Fruit fly (Drosophila melanogaster) whole organism, embryonic: Measurements from ENCODE around the gene Pde6.

Source experiments
- Blimp-1 ChIP-seq: fragments of 200-800 bp; sonication (Bioruptor generic); optimal IDR thresholded peaks from 3 replicates; lab custom pipeline; 2018; ENCODE audit warnings: missing biosample characterization, missing genetic modification characterization, mild to moderate bottlenecking, moderate library complexity, missing genetic modification reagents
- Bteb2 ChIP-seq: fragments of 200-800 bp; sonication (Bioruptor generic); optimal IDR thresholded peaks from 2 replicates; lab custom pipeline; 2016; ENCODE audit warnings: missing biosample characterization, missing genetic modification characterization
- CG11504 ChIP-seq: fragments of 200-800 bp; sonication (Bioruptor generic); optimal IDR thresholded peaks from 3 replicates; lab custom pipeline; 2019; ENCODE audit warnings: missing biosample characterization, mild to moderate bottlenecking, missing genetic modification characterization, moderate library complexity
- CG12155 ChIP-seq: fragments of 200-800 bp; sonication (Bioruptor generic); optimal IDR thresholded peaks from 3 replicates; lab custom pipeline; 2016; ENCODE audit warnings: missing biosample characterization, missing genetic modification characterization
- CG14014 ChIP-seq: fragments of 200-800 bp; sonication (Bioruptor generic); IDR thresholded peaks from 2 replicates; pipeline ENCODE4 v1.3.6; 2022; ENCODE audit warnings: missing biosample characterization, missing genetic modification characterization
- CG1529 ChIP-seq: fragments of 200-800 bp; sonication (Bioruptor generic); optimal IDR thresholded peaks from 3 replicates; lab custom pipeline; 2018; ENCODE audit warnings: missing biosample characterization, missing genetic modification characterization
- CG15479 ChIP-seq: fragments of 200-800 bp; sonication (Bioruptor generic); optimal IDR thresholded peaks from 3 replicates; lab custom pipeline; 2019; ENCODE audit warnings: missing biosample characterization, mild to moderate bottlenecking, missing genetic modification characterization, moderate library complexity
- CG15514 ChIP-seq: fragments of 200-800 bp; sonication (Bioruptor generic); optimal IDR thresholded peaks from 3 replicates; lab custom pipeline; 2017; ENCODE audit warnings: missing biosample characterization, missing genetic modification characterization, mild to moderate bottlenecking, moderate library complexity, missing genetic modification reagents
- CG15601 ChIP-seq: fragments of 200-800 bp; sonication (Bioruptor generic); optimal IDR thresholded peaks from 3 replicates; lab custom pipeline; 2019; ENCODE audit warnings: missing biosample characterization, mild to moderate bottlenecking, missing genetic modification characterization, moderate library complexity
- CG16779 ChIP-seq: fragments of 200-800 bp; sonication (Bioruptor generic); IDR thresholded peaks from 2 replicates; pipeline ENCODE4 v1.3.6; 2022; ENCODE audit warnings: missing biosample characterization, missing genetic modification characterization
- CG2120 ChIP-seq: fragments of 200-800 bp; sonication (Bioruptor generic); optimal IDR thresholded peaks from 3 replicates; lab custom pipeline; 2016; ENCODE audit warnings: missing biosample characterization, missing genetic modification characterization
- CG2712 ChIP-seq: fragments of 200-800 bp; optimal IDR thresholded peaks from 3 replicates; lab custom pipeline; 2019; ENCODE audit warnings: missing biosample characterization, mild to moderate bottlenecking, missing genetic modification characterization, moderate library complexity
- CG30020 ChIP-seq: fragments of 200-800 bp; optimal IDR thresholded peaks from 2 replicates; lab custom pipeline; 2019; ENCODE audit warnings: missing biosample characterization, mild to moderate bottlenecking, missing genetic modification characterization, moderate library complexity
- CG4707 ChIP-seq: fragments of 200-800 bp; sonication (Bioruptor generic); optimal IDR thresholded peaks from 2 replicates; lab custom pipeline; 2018; ENCODE audit warnings: missing biosample characterization, mild to moderate bottlenecking, missing genetic modification characterization, moderate library complexity
- CG9727 ChIP-seq: fragments of 200-800 bp; sonication (Bioruptor generic); optimal IDR thresholded peaks from 3 replicates; lab custom pipeline; 2017; ENCODE audit warnings: missing biosample characterization, mild to moderate bottlenecking, missing genetic modification characterization
- Dip2 ChIP-seq: fragments of 200-800 bp; sonication (Bioruptor generic); IDR thresholded peaks from 2 replicates; pipeline ENCODE4 v1.3.6; 2022; ENCODE audit warnings: missing biosample characterization, missing genetic modification characterization
- E2f2 ChIP-seq: fragments of 200-800 bp; sonication (Bioruptor generic); IDR thresholded peaks from 2 replicates; pipeline ENCODE4 v1.3.6; 2022; ENCODE audit warnings: missing biosample characterization, missing genetic modification characterization
- Eip74EF ChIP-seq, 2 experiments: fragments of 200-800 bp in 1 of 2; fragments of >200 bp in 1 of 2; sonication (Bioruptor generic) in 1 of 2; optimal IDR thresholded peaks; 2 replicates each; lab custom pipeline; 2017 to 2019; ENCODE audit warnings: missing biosample characterization in 2 of 2, missing genetic modification characterization in 2 of 2, mild to moderate bottlenecking in 1 of 2, moderate library complexity in 1 of 2
- Ets97D ChIP-seq: fragments of 200-800 bp; sonication (Bioruptor generic); optimal IDR thresholded peaks from 3 replicates; lab custom pipeline; 2016; ENCODE audit warnings: missing biosample characterization, missing genetic modification characterization
- Gsc ChIP-seq: fragments of 200-800 bp; sonication (Bioruptor generic); IDR thresholded peaks from 2 replicates; pipeline ENCODE4 v1.3.6; 2022; ENCODE audit warnings: missing biosample characterization, missing genetic modification characterization
- HLH3B ChIP-seq: fragments of 200-800 bp; sonication (Bioruptor generic); IDR thresholded peaks from 2 replicates; pipeline ENCODE4 v1.3.6; 2022; ENCODE audit warnings: missing biosample characterization, missing genetic modification characterization
- HLH4C ChIP-seq: fragments of 200-800 bp; sonication (Bioruptor generic); IDR thresholded peaks from 3 replicates; pipeline ENCODE4 v1.3.6; 2022; ENCODE audit warnings: missing biosample characterization, missing genetic modification characterization; ENCODE audit not compliant: partially characterized antibody
- Lpt ChIP-seq: fragments of >200 bp; optimal IDR thresholded peaks from 2 replicates; lab custom pipeline; 2018; ENCODE audit warnings: missing biosample characterization, missing genetic modification characterization
- Mrtf ChIP-seq: fragments of 200-800 bp; sonication (Bioruptor generic); IDR thresholded peaks from 3 replicates; pipeline ENCODE4 v1.3.6; 2022; ENCODE audit warnings: missing biosample characterization, missing genetic modification characterization
- YL-1 ChIP-seq: fragments of 200-800 bp; sonication (Bioruptor generic); optimal IDR thresholded peaks from 3 replicates; lab custom pipeline; 2017; ENCODE audit warnings: missing biosample characterization, mild to moderate bottlenecking, missing genetic modification characterization
- bowl ChIP-seq: fragments of 200-800 bp; sonication (Bioruptor generic); IDR thresholded peaks from 2 replicates; pipeline ENCODE4 v1.3.6; 2022; ENCODE audit warnings: missing biosample characterization, missing genetic modification characterization
- cad ChIP-seq: fragments of >200 bp; optimal IDR thresholded peaks from 2 replicates; lab custom pipeline; 2017; ENCODE audit warnings: missing biosample characterization, missing genetic modification characterization
- cato ChIP-seq: fragments of 200-800 bp; sonication (Bioruptor generic); optimal IDR thresholded peaks from 2 replicates; lab custom pipeline; 2016; ENCODE audit warnings: missing biosample characterization, missing genetic modification characterization, borderline replicate concordance
- cwo ChIP-seq: fragments of 200-800 bp; sonication (Bioruptor generic); optimal IDR thresholded peaks from 3 replicates; lab custom pipeline; 2017; ENCODE audit warnings: missing biosample characterization, missing genetic modification characterization, mild to moderate bottlenecking, moderate library complexity, missing genetic modification reagents
- gfzf ChIP-seq: fragments of 200-800 bp; sonication (Bioruptor generic); optimal IDR thresholded peaks from 2 replicates; lab custom pipeline; 2016; ENCODE audit warnings: missing biosample characterization, mild to moderate bottlenecking, missing genetic modification characterization, moderate library complexity
- grn ChIP-seq: fragments of 200-800 bp; sonication (Bioruptor generic); optimal IDR thresholded peaks from 3 replicates; lab custom pipeline; 2017; ENCODE audit warnings: missing biosample characterization, missing genetic modification characterization
- gsb-n ChIP-seq: fragments of 200-800 bp; sonication (Bioruptor generic); optimal IDR thresholded peaks from 3 replicates; lab custom pipeline; 2018; ENCODE audit warnings: missing biosample characterization, mild to moderate bottlenecking, missing genetic modification characterization
- ham ChIP-seq: fragments of 200-800 bp; sonication (Bioruptor generic); IDR thresholded peaks from 2 replicates; pipeline ENCODE4 v1.3.6; 2022; ENCODE audit warnings: missing biosample characterization, missing genetic modification characterization
- inv ChIP-seq: fragments of 200-800 bp; sonication (Bioruptor generic); IDR thresholded peaks from 2 replicates; pipeline ENCODE4 v1.3.6; 2022; ENCODE audit warnings: missing biosample characterization, missing genetic modification characterization; ENCODE audit not compliant: partially characterized antibody
- kah ChIP-seq: fragments of 200-800 bp; sonication (Bioruptor generic); optimal IDR thresholded peaks from 2 replicates; lab custom pipeline; 2018; ENCODE audit warnings: missing biosample characterization, mild to moderate bottlenecking, missing genetic modification characterization
- klu ChIP-seq: fragments of 200-800 bp; sonication (Bioruptor generic); IDR thresholded peaks from 2 replicates; pipeline ENCODE4 v1.3.6; 2022; ENCODE audit warnings: missing biosample characterization, missing genetic modification characterization
- lbe ChIP-seq: fragments of 200-800 bp; sonication (Bioruptor generic); optimal IDR thresholded peaks from 2 replicates; lab custom pipeline; 2016; ENCODE audit warnings: missing biosample characterization, mild to moderate bottlenecking, missing genetic modification characterization
- otp ChIP-seq: fragments of 200-800 bp; sonication (Bioruptor generic); IDR thresholded peaks from 3 replicates; pipeline ENCODE4, ENCODE4 v1.3.6; 2022; ENCODE audit warnings: missing biosample characterization, missing genetic modification characterization
- pho ChIP-seq: fragments of 200-800 bp; sonication (Bioruptor generic); optimal IDR thresholded peaks from 2 replicates; lab custom pipeline; 2016; ENCODE audit warnings: missing biosample characterization, missing genetic modification characterization
- psq ChIP-seq: fragments of 200-800 bp; sonication (Bioruptor generic); optimal IDR thresholded peaks from 2 replicates; lab custom pipeline; 2017; ENCODE audit warnings: missing biosample characterization, missing genetic modification characterization
- row ChIP-seq: fragments of 200-800 bp; sonication (Bioruptor generic); IDR thresholded peaks from 3 replicates; pipeline ENCODE4 v1.3.6; 2022; ENCODE audit warnings: missing biosample characterization, missing genetic modification characterization
- sens-2 ChIP-seq: fragments of 200-800 bp; sonication (Bioruptor generic); IDR thresholded peaks from 2 replicates; pipeline ENCODE4 v1.3.6; 2022; ENCODE audit warnings: missing biosample characterization, missing genetic modification characterization
- sob ChIP-seq: fragments of 200-800 bp; sonication (Bioruptor generic); IDR thresholded peaks from 2 replicates; pipeline ENCODE4 v1.3.6; 2022; ENCODE audit warnings: missing biosample characterization, missing genetic modification characterization
- tio ChIP-seq: fragments of 200-800 bp; sonication (Bioruptor generic); optimal IDR thresholded peaks from 2 replicates; lab custom pipeline; 2017; ENCODE audit warnings: missing biosample characterization, missing genetic modification characterization, inconsistent platforms
- unpg ChIP-seq: fragments of 200-800 bp; sonication (Bioruptor generic); optimal IDR thresholded peaks from 3 replicates; lab custom pipeline; 2018; ENCODE audit warnings: missing biosample characterization, mild to moderate bottlenecking, missing genetic modification characterization, moderate library complexity
- usp ChIP-seq: fragments of >200 bp; optimal IDR thresholded peaks from 2 replicates; lab custom pipeline; 2017; ENCODE audit warnings: missing biosample characterization, missing genetic modification characterization
- wdn ChIP-seq: fragments of 200-800 bp; sonication (Bioruptor generic); IDR thresholded peaks from 2 replicates; pipeline ENCODE4 v1.3.6; 2022; ENCODE audit warnings: missing biosample characterization, missing genetic modification characterization
- z ChIP-seq: fragments of 200-800 bp; sonication (Bioruptor generic); IDR thresholded peaks from 3 replicates; pipeline ENCODE4 v1.3.6; 2022; ENCODE audit warnings: missing biosample characterization, missing genetic modification characterization
- zfh1 ChIP-seq: fragments of 200-800 bp; sonication (Bioruptor generic); IDR thresholded peaks from 3 replicates; pipeline ENCODE4 v1.3.6; 2022; ENCODE audit warnings: missing biosample characterization, missing genetic modification characterization

The Pde6 gene

dm6 chr3R:14590753-14591535, 32.8 kb upstream of the Pde6 start (continued):
- no peak for TF ChIP-seq lbe (GFP tag; lab: Kevin White, UChicago)
- TF ChIP-seq sens-2 (GFP tag; lab: Robert Waterston, UW): peak; percentile 61
- TF ChIP-seq YL-1 (GFP tag; lab: Kevin White, UChicago): peak; percentile 64
- TF ChIP-seq ham (GFP tag; lab: Robert Waterston, UW): no peak
- TF ChIP-seq usp (GFP tag; lab: Kevin White, UChicago): no peak
- TF ChIP-seq CG4707 (GFP tag; lab: Kevin White, UChicago): peak; percentile 57
- peak; percentile 83 for TF ChIP-seq CG1529 (GFP tag; lab: Kevin White, UChicago)
- TF ChIP-seq gsb-n (tag; lab: Kevin White, UChicago): peak; percentile 97
- peak; percentile 90 for TF ChIP-seq Blimp-1 (GFP tag; lab: Kevin White, UChicago)
- TF ChIP-seq Bteb2 (GFP tag; lab: Kevin White, UChicago): no peak
- no peak for TF ChIP-seq HLH4C (GFP tag; lab: Robert Waterston, UW)
- TF ChIP-seq HLH3B: peak; percentile 72; the same call in 1 of the 2 replicates
- TF ChIP-seq cwo (GFP tag; lab: Kevin White, UChicago): peak; percentile 38
- peak; percentile 73 for TF ChIP-seq CG30020
- peak; percentile 97 for TF ChIP-seq CG9727 (GFP tag; lab: Kevin White, UChicago)
- TF ChIP-seq CG15514 (GFP tag; lab: Kevin White, UChicago): no peak
- peak; percentile 88 for TF ChIP-seq unpg (GFP tag; lab: Kevin White, UChicago)
- TF ChIP-seq CG2120 (GFP tag; lab: Kevin White, UChicago): no peak
- peak; percentile 73 for TF ChIP-seq cato (GFP tag; lab: Kevin White, UChicago)
- peak in 1 of 2 experiments; percentile 73 for TF ChIP-seq Eip74EF (GFP tag; optimal IDR thresholded peaks at IDR 0.05; lab: Kevin White, UChicago)
- TF ChIP-seq pho: no peak
- no peak for TF ChIP-seq wdn (GFP tag; lab: Robert Waterston, UW)
- TF ChIP-seq Dip2 (GFP tag; lab: Robert Waterston, UW): no peak
- TF ChIP-seq sob (GFP tag; lab: Robert Waterston, UW): no peak
- TF ChIP-seq tio (GFP tag; lab: Kevin White, UChicago): peak; percentile 90
- peak; percentile 94 for TF ChIP-seq CG15601 (tag; lab: Kevin White, UChicago)
- no peak for TF ChIP-seq Lpt (GFP tag; lab: Kevin White, UChicago)
- no peak for TF ChIP-seq bowl (GFP tag; lab: Robert Waterston, UW)
- TF ChIP-seq inv (GFP tag; lab: Robert Waterston, UW): no peak
- no peak; the same call in 1 of the 2 replicates for TF ChIP-seq E2f2
- peak; percentile 64 for TF ChIP-seq CG12155
- no peak for TF ChIP-seq cad (GFP tag; lab: Kevin White, UChicago)
- TF ChIP-seq gfzf: no peak
- peak; percentile 98 for TF ChIP-seq CG2712 (tag; lab: Kevin White, UChicago)
- TF ChIP-seq Mrtf (GFP tag; lab: Robert Waterston, UW): peak; percentile 41; the same call in 2 of the 3 replicates
- TF ChIP-seq zfh1: peak; percentile 80; the same call in 2 of the 3 replicates
- peak; percentile 76 for TF ChIP-seq psq (GFP tag; lab: Kevin White, UChicago)
- TF ChIP-seq otp (GFP tag; lab: Robert Waterston, UW): peak; percentile 77; the same call in 2 of the 3 replicates
- peak; percentile 89 for TF ChIP-seq CG11504 (tag; lab: Kevin White, UChicago)
- 0 out of 2 replicates have a peak, but pooled peaks have one; percentile 24 for TF ChIP-seq klu (GFP tag; lab: Robert Waterston, UW)
- no peak for TF ChIP-seq Ets97D (GFP tag; lab: Kevin White, UChicago)
- TF ChIP-seq CG15479 (GFP tag; lab: Kevin White, UChicago): peak; percentile 80
- TF ChIP-seq CG14014 (GFP tag; lab: Robert Waterston, UW): no peak
- peak; percentile 58 for TF ChIP-seq Gsc (GFP tag; lab: Robert Waterston, UW)
- peak; percentile 54 for TF ChIP-seq kah
- no peak for TF ChIP-seq grn (GFP tag; lab: Kevin White, UChicago)
- TF ChIP-seq row (GFP tag; lab: Robert Waterston, UW): peak; percentile 82
- no peak for TF ChIP-seq CG16779 (GFP tag; lab: Robert Waterston, UW)
- TF ChIP-seq z (GFP tag; lab: Robert Waterston, UW): 0 out of 3 replicates have a peak, but pooled peaks have one; percentile 53
